Worm (Caenorhabditis elegans) whole organism, early embryonic: ENCODE results near the gene zip-5.

Experiments used
- F13C5.2 ChIP-seq: sonication (generic microtip); optimal IDR thresholded peaks from 2 replicates; lab custom pipeline; 2017; ENCODE audit warnings: mild to moderate bottlenecking, missing genetic modification characterization, inconsistent platforms, missing compliant biosample characterization
- ama-1 ChIP-seq: fragments of 150-350 bp; optimal IDR thresholded peaks from 2 replicates; lab custom pipeline; 2014
- ceh-13 ChIP-seq: fragments of 200-800 bp; sonication (Bioruptor generic); optimal IDR thresholded peaks from 2 replicates; lab custom pipeline; 2018; ENCODE audit warnings: mild to moderate bottlenecking, missing genetic modification characterization, missing compliant biosample characterization
- ets-7 ChIP-seq: sonication (generic microtip); optimal IDR thresholded peaks from 2 replicates; lab custom pipeline; 2016; ENCODE audit warnings: missing genotype, missing genetic modification characterization, missing compliant biosample characterization
- flt-1 ChIP-seq: fragments of 200-800 bp; sonication (Bioruptor generic); IDR thresholded peaks from 2 replicates; pipeline ENCODE4 v1.3.6; 2022; ENCODE audit warnings: missing genetic modification characterization, missing compliant biosample characterization
- hmg-4 ChIP-seq: fragments of 200-800 bp; sonication (Bioruptor generic); optimal IDR thresholded peaks from 2 replicates; lab custom pipeline; 2018; ENCODE audit warnings: mild to moderate bottlenecking, missing genetic modification characterization, missing compliant biosample characterization
- hnd-1 ChIP-seq: sonication (generic microtip); optimal IDR thresholded peaks from 2 replicates; lab custom pipeline; 2016; ENCODE audit warnings: missing genetic modification characterization, missing compliant biosample characterization
- pes-1 ChIP-seq: fragments of 200-800 bp; sonication (Bioruptor generic); IDR thresholded peaks from 2 replicates; pipeline ENCODE4 v1.3.6; 2022; ENCODE audit warnings: missing genetic modification reagents, missing genetic modification characterization, missing compliant biosample characterization
- sea-1 ChIP-seq: fragments of 200-800 bp; sonication (Bioruptor generic); conservative IDR thresholded peaks from 2 replicates; pipeline ENCODE4 v1.3.6; 2022; ENCODE audit warnings: missing genetic modification characterization, missing compliant biosample characterization
- tbx-37 ChIP-seq: fragments of 200-800 bp; sonication (Bioruptor generic); conservative IDR thresholded peaks from 2 replicates; pipeline ENCODE4 v1.3.6; 2022; ENCODE audit warnings: missing genetic modification reagents, missing genetic modification characterization, missing compliant biosample characterization
- tra-4 ChIP-seq: sonication (generic microtip); optimal IDR thresholded peaks from 2 replicates; lab custom pipeline; 2017; ENCODE audit warnings: missing genetic modification characterization, missing compliant biosample characterization

DNA sequence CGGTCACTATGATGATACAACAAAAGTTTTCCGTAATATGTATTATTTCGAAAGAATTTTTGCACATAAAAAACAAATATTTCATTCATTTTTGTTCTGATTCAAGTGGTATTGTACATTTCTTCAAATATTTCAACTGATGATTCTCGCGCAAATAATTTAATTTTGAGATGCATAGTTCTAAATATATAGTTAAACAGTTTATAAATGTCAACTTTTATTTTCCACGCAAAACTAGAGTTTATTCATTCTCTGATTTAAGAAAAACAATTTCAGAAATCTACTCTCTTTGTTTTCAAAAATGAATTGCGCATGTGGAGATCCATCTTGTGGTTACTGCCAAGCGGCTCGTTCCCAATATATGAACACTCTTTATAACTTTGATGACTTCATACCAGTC, at the start of gene zip-5:
- no peak for TF ChIP-seq ama-1
- no peak for TF ChIP-seq pes-1 (GFP tag; lab: Robert Waterston, UW)
- no peak for TF ChIP-seq tra-4
- TF ChIP-seq tbx-37 (GFP tag; lab: Robert Waterston, UW), result no peak
- no peak for TF ChIP-seq ets-7 (tag; lab: Kevin White, UChicago)
- TF ChIP-seq sea-1 (GFP tag; lab: Robert Waterston, UW), result no peak
- no peak for TF ChIP-seq flt-1 (GFP tag; lab: Robert Waterston, UW)
- no peak for TF ChIP-seq hnd-1 (tag; lab: Kevin White, UChicago)
- TF ChIP-seq F13C5.2 (tag; lab: Kevin White, UChicago), result no peak
- no peak for TF ChIP-seq hmg-4
- TF ChIP-seq ceh-13, result no peak
